Fruit fly (Drosophila melanogaster) whole organism, embryonic: ENCODE results near the gene cindr.
A peak's percentile ranks its signal among the peaks of the same experiment; 100 is the strongest.

Experiments
- Asciz ChIP-seq: fragments of 200-800 bp; sonication (Bioruptor generic); optimal IDR thresholded peaks from 2 replicates; lab custom pipeline; 2017; ENCODE audit warnings: missing biosample characterization, mild to moderate bottlenecking, missing genetic modification characterization, missing genetic modification reagents
- Atf3 ChIP-seq: fragments of 200-800 bp; sonication (Bioruptor generic); optimal IDR thresholded peaks from 3 replicates; lab custom pipeline; 2016; ENCODE audit warnings: missing biosample characterization, missing genetic modification characterization
- BEAF-32 ChIP-seq: fragments of 200-800 bp; sonication (Bioruptor generic); optimal IDR thresholded peaks from 3 replicates; lab custom pipeline; 2017; ENCODE audit warnings: missing biosample characterization, missing genetic modification characterization, mild to moderate bottlenecking, moderate library complexity, missing genetic modification reagents
- CG10147 ChIP-seq: fragments of 200-800 bp; sonication (Bioruptor generic); optimal IDR thresholded peaks from 2 replicates; lab custom pipeline; 2019; ENCODE audit warnings: missing biosample characterization, mild to moderate bottlenecking, missing genetic modification characterization, moderate library complexity
- CG12155 ChIP-seq: fragments of 200-800 bp; sonication (Bioruptor generic); optimal IDR thresholded peaks from 3 replicates; lab custom pipeline; 2016; ENCODE audit warnings: missing biosample characterization, missing genetic modification characterization
- CG13424 ChIP-seq: fragments of 200-800 bp; sonication (Bioruptor generic); optimal IDR thresholded peaks from 2 replicates; lab custom pipeline; 2019; ENCODE audit warnings: missing biosample characterization, mild to moderate bottlenecking, missing genetic modification characterization, moderate library complexity
- CG13775 ChIP-seq: fragments of 200-800 bp; sonication (Bioruptor generic); optimal IDR thresholded peaks from 3 replicates; lab custom pipeline; 2017; ENCODE audit warnings: missing biosample characterization, mild to moderate bottlenecking, missing genetic modification characterization
- CG13894 ChIP-seq: fragments of 200-800 bp; sonication (Bioruptor generic); optimal IDR thresholded peaks from 3 replicates; lab custom pipeline; 2018; ENCODE audit warnings: missing biosample characterization, mild to moderate bottlenecking, missing genetic modification characterization, moderate library complexity
- CG14441 ChIP-seq: fragments of 200-800 bp; sonication (Bioruptor generic); IDR thresholded peaks from 2 replicates; pipeline ENCODE4 v1.3.6; 2022; ENCODE audit warnings: missing biosample characterization, missing genetic modification characterization
- CG1529 ChIP-seq: fragments of 200-800 bp; sonication (Bioruptor generic); optimal IDR thresholded peaks from 3 replicates; lab custom pipeline; 2018; ENCODE audit warnings: missing biosample characterization, missing genetic modification characterization
- CG15696 ChIP-seq: fragments of 200-800 bp; sonication (Bioruptor generic); optimal IDR thresholded peaks from 2 replicates; lab custom pipeline; 2019; ENCODE audit warnings: missing biosample characterization, mild to moderate bottlenecking, missing genetic modification characterization, moderate library complexity
- CG16813 ChIP-seq: fragments of 200-800 bp; sonication (Bioruptor generic); IDR thresholded peaks from 3 replicates; pipeline ENCODE4 v1.3.6; 2022; ENCODE audit warnings: missing biosample characterization, missing genetic modification characterization; ENCODE audit not compliant: partially characterized antibody
- CG16815 ChIP-seq: fragments of 200-800 bp; sonication (Bioruptor generic); optimal IDR thresholded peaks from 3 replicates; lab custom pipeline; 2017; ENCODE audit warnings: missing biosample characterization, mild to moderate bottlenecking, missing genetic modification characterization
- CG17612 ChIP-seq: fragments of 200-800 bp; sonication (Bioruptor generic); IDR thresholded peaks from 2 replicates; pipeline ENCODE4 v1.3.6; 2022; ENCODE audit warnings: missing biosample characterization, missing genetic modification characterization
- CG17912 ChIP-seq: fragments of 200-800 bp; sonication (Bioruptor generic); optimal IDR thresholded peaks from 2 replicates; lab custom pipeline; 2018; ENCODE audit warnings: missing biosample characterization, mild to moderate bottlenecking, missing genetic modification characterization
- CG31224 ChIP-seq: fragments of 200-800 bp; sonication (Bioruptor generic); IDR thresholded peaks from 2 replicates; pipeline ENCODE4 v1.3.6; 2022; ENCODE audit warnings: missing biosample characterization, missing genetic modification characterization
- CG32532 ChIP-seq: fragments of 200-800 bp; sonication (Bioruptor generic); IDR thresholded peaks from 2 replicates; pipeline ENCODE4 v1.3.6; 2022; ENCODE audit warnings: missing biosample characterization, missing genetic modification characterization
- CG3281 ChIP-seq: fragments of 200-800 bp; sonication (Bioruptor generic); optimal IDR thresholded peaks from 3 replicates; lab custom pipeline; 2017; ENCODE audit warnings: missing biosample characterization, mild to moderate bottlenecking, missing genetic modification characterization
- CG43689 ChIP-seq: fragments of 200-800 bp; sonication (Bioruptor generic); IDR thresholded peaks from 2 replicates; pipeline ENCODE4 v1.3.6; 2022; ENCODE audit warnings: missing biosample characterization, missing genetic modification characterization
- CG4617 ChIP-seq: fragments of 200-800 bp; sonication (Bioruptor generic); optimal IDR thresholded peaks from 3 replicates; lab custom pipeline; 2016; ENCODE audit warnings: missing biosample characterization, missing genetic modification characterization, borderline replicate concordance
- CG7271 ChIP-seq: fragments of 200-800 bp; sonication (Bioruptor generic); optimal IDR thresholded peaks from 2 replicates; lab custom pipeline; 2018; ENCODE audit warnings: missing biosample characterization, mild to moderate bottlenecking, missing genetic modification characterization, moderate library complexity
- CG8478 ChIP-seq: fragments of >200 bp; optimal IDR thresholded peaks from 2 replicates; lab custom pipeline; 2018
- CG9817 ChIP-seq: fragments of 200-800 bp; sonication (Bioruptor generic); optimal IDR thresholded peaks from 2 replicates; lab custom pipeline; 2018; ENCODE audit warnings: missing biosample characterization, mild to moderate bottlenecking, missing genetic modification characterization, moderate library complexity
- CHES-1-like ChIP-seq: fragments of 200-800 bp; sonication (Bioruptor generic); optimal IDR thresholded peaks from 2 replicates; lab custom pipeline; 2016; ENCODE audit warnings: missing biosample characterization, missing genetic modification characterization
- Doc2 ChIP-seq: fragments of 200-800 bp; sonication (Bioruptor generic); IDR thresholded peaks from 2 replicates; pipeline ENCODE4 v1.3.6; 2022; ENCODE audit warnings: missing biosample characterization, missing genetic modification characterization
- Doc3 ChIP-seq: fragments of 200-800 bp; sonication (Bioruptor generic); IDR thresholded peaks from 3 replicates; pipeline ENCODE4 v1.3.6; 2022; ENCODE audit warnings: missing biosample characterization, missing genetic modification characterization; ENCODE audit not compliant: partially characterized antibody
- H15 ChIP-seq: fragments of 200-800 bp; sonication (Bioruptor generic); IDR thresholded peaks from 3 replicates; pipeline ENCODE4 v1.3.6; 2022; ENCODE audit warnings: missing biosample characterization, missing genetic modification characterization
- HmgZ ChIP-seq: fragments of 200-800 bp; sonication (Bioruptor generic); optimal IDR thresholded peaks from 2 replicates; lab custom pipeline; 2018; ENCODE audit warnings: missing biosample characterization, mild to moderate bottlenecking, missing genetic modification characterization
- Hr3 ChIP-seq: fragments of 200-800 bp; sonication (Bioruptor generic); optimal IDR thresholded peaks from 3 replicates; lab custom pipeline; 2016; ENCODE audit warnings: missing biosample characterization, missing genetic modification characterization
- Lpt ChIP-seq: fragments of >200 bp; optimal IDR thresholded peaks from 2 replicates; lab custom pipeline; 2018; ENCODE audit warnings: missing biosample characterization, missing genetic modification characterization
- Max ChIP-seq: fragments of 200-800 bp; sonication (Bioruptor generic); optimal IDR thresholded peaks from 2 replicates; lab custom pipeline; 2016; ENCODE audit warnings: missing biosample characterization, mild to moderate bottlenecking, missing genetic modification characterization
- NfI ChIP-seq: fragments of 200-800 bp; sonication (Bioruptor generic); optimal IDR thresholded peaks from 3 replicates; lab custom pipeline; 2018; ENCODE audit warnings: missing biosample characterization, mild to moderate bottlenecking, missing genetic modification characterization, moderate library complexity
- Ravus ChIP-seq: fragments of 200-800 bp; sonication (Bioruptor generic); IDR thresholded peaks from 2 replicates; pipeline ENCODE4 v1.3.6; 2022; ENCODE audit warnings: missing biosample characterization, missing genetic modification characterization
- YL-1 ChIP-seq: fragments of 200-800 bp; sonication (Bioruptor generic); optimal IDR thresholded peaks from 3 replicates; lab custom pipeline; 2017; ENCODE audit warnings: missing biosample characterization, mild to moderate bottlenecking, missing genetic modification characterization
- amos ChIP-seq: fragments of 200-800 bp; sonication (Bioruptor generic); IDR thresholded peaks from 2 replicates; pipeline ENCODE4 v1.3.6; 2022; ENCODE audit warnings: missing biosample characterization, missing genetic modification characterization; ENCODE audit not compliant: partially characterized antibody
- bsh ChIP-seq, 2 experiments: fragments of 200-800 bp; sonication (Bioruptor generic); optimal IDR thresholded peaks; 2 replicates each; lab custom pipeline; 2017 to 2018; ENCODE audit warnings: mild to moderate bottlenecking in 2 of 2, missing biosample characterization in 2 of 2, missing genetic modification characterization in 2 of 2, moderate library complexity in 1 of 2
- chif ChIP-seq, 2 experiments: fragments of 200-800 bp; sonication (Bioruptor generic); optimal IDR thresholded peaks; 3 replicates each; lab custom pipeline; 2016; ENCODE audit warnings: missing biosample characterization in 2 of 2, missing genetic modification characterization in 2 of 2
- cwo ChIP-seq: fragments of 200-800 bp; sonication (Bioruptor generic); optimal IDR thresholded peaks from 3 replicates; lab custom pipeline; 2017; ENCODE audit warnings: missing biosample characterization, missing genetic modification characterization, mild to moderate bottlenecking, moderate library complexity, missing genetic modification reagents
- da ChIP-seq: fragments of 200-800 bp; sonication (Bioruptor generic); optimal IDR thresholded peaks from 2 replicates; lab custom pipeline; 2016; ENCODE audit warnings: missing biosample characterization, missing genetic modification characterization
- dati ChIP-seq: fragments of 200-800 bp; sonication (Bioruptor generic); IDR thresholded peaks from 2 replicates; pipeline ENCODE4 v1.3.6; 2022; ENCODE audit warnings: missing biosample characterization, missing genetic modification characterization
- fu2 ChIP-seq: fragments of 200-800 bp; sonication (Bioruptor generic); optimal IDR thresholded peaks from 2 replicates; lab custom pipeline; 2016; ENCODE audit warnings: missing biosample characterization, missing genetic modification characterization
- gce ChIP-seq: fragments of 200-800 bp; sonication (Bioruptor generic); IDR thresholded peaks from 3 replicates; pipeline ENCODE4 v1.3.6; 2022; ENCODE audit warnings: missing biosample characterization, missing genetic modification characterization
- hb ChIP-seq: fragments of 200-800 bp; sonication (Bioruptor generic); IDR thresholded peaks from 3 replicates; pipeline ENCODE4 v1.3.6; 2022; ENCODE audit warnings: missing biosample characterization, missing genetic modification characterization; ENCODE audit not compliant: partially characterized antibody
- lab ChIP-seq: fragments of 200-800 bp; sonication (Bioruptor generic); optimal IDR thresholded peaks from 3 replicates; lab custom pipeline; 2017; ENCODE audit warnings: missing biosample characterization, missing genetic modification characterization, mild to moderate bottlenecking, moderate library complexity, missing genetic modification reagents
- mld ChIP-seq: fragments of 200-800 bp; sonication (Bioruptor generic); IDR thresholded peaks from 3 replicates; pipeline ENCODE4 v1.3.6; 2022; ENCODE audit warnings: missing biosample characterization, missing genetic modification characterization; ENCODE audit not compliant: partially characterized antibody
- p53 ChIP-seq: fragments of 200-800 bp; sonication (Bioruptor generic); optimal IDR thresholded peaks from 2 replicates; lab custom pipeline; 2016; ENCODE audit warnings: missing biosample characterization, missing genetic modification characterization
- scrt ChIP-seq: fragments of 200-800 bp; sonication (Bioruptor generic); optimal IDR thresholded peaks from 2 replicates; lab custom pipeline; 2018; ENCODE audit warnings: missing biosample characterization, mild to moderate bottlenecking, missing genetic modification characterization, moderate library complexity
- slbo ChIP-seq: fragments of 200-800 bp; sonication (Bioruptor generic); IDR thresholded peaks from 2 replicates; pipeline ENCODE4 v1.3.6; 2022; ENCODE audit warnings: missing biosample characterization, missing genetic modification characterization
- tx ChIP-seq: fragments of 200-800 bp; sonication (Bioruptor generic); optimal IDR thresholded peaks from 2 replicates; lab custom pipeline; 2016; ENCODE audit warnings: missing biosample characterization, missing genetic modification characterization
- z ChIP-seq: fragments of 200-800 bp; sonication (Bioruptor generic); IDR thresholded peaks from 3 replicates; pipeline ENCODE4 v1.3.6; 2022; ENCODE audit warnings: missing biosample characterization, missing genetic modification characterization

The cindr gene

dm6 chr3R:30813903-30814339, 5.5 kb downstream of the cindr start (continued):
- TF ChIP-seq CHES-1-like (GFP tag; lab: Kevin White, UChicago) = peak; percentile 73
- peak; percentile 84 for TF ChIP-seq CG10147 (GFP tag; lab: Kevin White, UChicago)
- TF ChIP-seq cwo (GFP tag; lab: Kevin White, UChicago) = peak; percentile 77
- no peak for TF ChIP-seq z (GFP tag; lab: Robert Waterston, UW)
- TF ChIP-seq HmgZ = peak; percentile 73
- peak; percentile 88 for TF ChIP-seq Asciz (GFP tag; lab: Kevin White, UChicago)
- TF ChIP-seq gce = peak; percentile 80; the same call in 2 of the 3 replicates
- no peak for TF ChIP-seq CG16813
- TF ChIP-seq CG1529 (GFP tag; lab: Kevin White, UChicago) = peak; percentile 71
- TF ChIP-seq CG9817 (tag; lab: Kevin White, UChicago) = peak; percentile 76
- peak; percentile 65 for TF ChIP-seq CG7271 (tag; lab: Kevin White, UChicago)
- TF ChIP-seq H15 (GFP tag; lab: Robert Waterston, UW) = peak; percentile 84
- TF ChIP-seq CG4617 = peak; percentile 47
- TF ChIP-seq CG8478 (lab: Kevin White, UChicago) = no peak
- TF ChIP-seq p53 = peak; percentile 54
- TF ChIP-seq CG31224 (GFP tag; lab: Robert Waterston, UW) = peak; percentile 70
- peak; percentile 72 for TF ChIP-seq CG12155 (GFP tag; lab: Kevin White, UChicago)
- peak; percentile 44 for TF ChIP-seq CG15696 (tag; lab: Kevin White, UChicago)
- TF ChIP-seq BEAF-32 (GFP tag; lab: Kevin White, UChicago) = no peak
- TF ChIP-seq Doc2 (GFP tag; lab: Robert Waterston, UW) = peak; percentile 63; the same call in 1 of the 2 replicates
- TF ChIP-seq Atf3 (GFP tag; lab: Kevin White, UChicago) = peak; percentile 70
- TF ChIP-seq Doc3 (GFP tag; lab: Robert Waterston, UW) = no peak
- peak; percentile 62 for TF ChIP-seq CG13775 (GFP tag; lab: Kevin White, UChicago)
- no peak for TF ChIP-seq mld (GFP tag; lab: Robert Waterston, UW)
- TF ChIP-seq amos (GFP tag; lab: Robert Waterston, UW) = no peak
- peak; percentile 80 for TF ChIP-seq CG3281
- peak; percentile 82 for TF ChIP-seq chif (GFP tag; optimal IDR thresholded peaks at IDR 0.05; lab: Kevin White, UChicago)
- TF ChIP-seq CG13424 (tag; lab: Kevin White, UChicago) = peak; percentile 84
- peak; percentile 64 for TF ChIP-seq Max
- peak; percentile 68 for TF ChIP-seq NfI (GFP tag; lab: Kevin White, UChicago)
- TF ChIP-seq dati (GFP tag; lab: Robert Waterston, UW) = peak; percentile 74
- peak; percentile 4 for TF ChIP-seq CG13894 (tag; lab: Kevin White, UChicago)
- TF ChIP-seq tx (GFP tag; lab: Kevin White, UChicago) = peak; percentile 49
- peak; percentile 73 for TF ChIP-seq fu2 (GFP tag; lab: Kevin White, UChicago)
- TF ChIP-seq slbo (GFP tag; lab: Robert Waterston, UW) = peak; percentile 88
- no peak for TF ChIP-seq Lpt (GFP tag; lab: Kevin White, UChicago)
- peak; percentile 24 for TF ChIP-seq da (GFP tag; lab: Kevin White, UChicago)
- TF ChIP-seq Ravus (GFP tag; lab: Robert Waterston, UW) = peak; percentile 16
- peak; percentile 66 for TF ChIP-seq Hr3 (GFP tag; lab: Kevin White, UChicago)
- peak; percentile 44 for TF ChIP-seq CG16815 (GFP tag; lab: Kevin White, UChicago)
- TF ChIP-seq CG14441 (GFP tag; lab: Robert Waterston, UW) = peak; percentile 90
- TF ChIP-seq CG17612 = peak; percentile 75; the same call in 1 of the 2 replicates
- peak; percentile 79 for TF ChIP-seq CG32532 (GFP tag; lab: Robert Waterston, UW)
- peak; percentile 91 for TF ChIP-seq lab
- peak in 1 of 2 experiments; percentile 92 for TF ChIP-seq bsh (GFP tag; optimal IDR thresholded peaks at IDR 0.05; lab: Kevin White, UChicago)
- TF ChIP-seq scrt (GFP tag; lab: Kevin White, UChicago) = peak; percentile 76
- no peak for TF ChIP-seq CG17912 (GFP tag; lab: Kevin White, UChicago)
- peak; percentile 58 for TF ChIP-seq CG43689 (GFP tag; lab: Robert Waterston, UW)
- no peak for TF ChIP-seq YL-1 (GFP tag; lab: Kevin White, UChicago)
- no peak for TF ChIP-seq hb
